Worm (Caenorhabditis elegans) whole organism, young adult: ENCODE results near the gene aldo-1.

Experiments
- B0019.2 ChIP-seq: fragments of 200-800 bp; sonication (Bioruptor generic); conservative IDR thresholded peaks from 2 replicates; pipeline ENCODE4 v1.3.6; 2022; ENCODE audit warnings: missing genetic modification reagents, missing genetic modification characterization, missing compliant biosample characterization
- B0035.1 ChIP-seq: sonication (generic microtip); optimal IDR thresholded peaks from 2 replicates; lab custom pipeline; 2016; ENCODE audit warnings: missing genetic modification characterization, mild to moderate bottlenecking, missing compliant biosample characterization, missing genotype, missing genetic modification reagents
- B0336.3 ChIP-seq: fragments of 200-800 bp; sonication (Bioruptor generic); IDR thresholded peaks from 2 replicates; pipeline ENCODE4 v1.3.6; 2022; ENCODE audit warnings: missing genetic modification characterization, missing compliant biosample characterization
- C17E4.6 ChIP-seq: fragments of 200-800 bp; sonication (Bioruptor generic); IDR thresholded peaks from 2 replicates; pipeline ENCODE4 v1.3.6; 2022; ENCODE audit warnings: missing genetic modification reagents, missing genetic modification characterization, missing compliant biosample characterization
- F49E8.2 ChIP-seq: sonication (generic microtip); optimal IDR thresholded peaks from 3 replicates; lab custom pipeline; 2017; ENCODE audit warnings: missing genetic modification characterization, mild to moderate bottlenecking, missing compliant biosample characterization, antibody characterized with exemption, moderate library complexity; ENCODE audit not compliant: insufficient read depth
- F55B11.4 ChIP-seq: sonication (generic microtip); optimal IDR thresholded peaks from 2 replicates; lab custom pipeline; 2016; ENCODE audit warnings: missing compliant biosample characterization, missing genetic modification characterization, borderline replicate concordance; ENCODE audit not compliant: insufficient read depth
- F57C9.4 ChIP-seq: sonication (generic microtip); optimal IDR thresholded peaks from 2 replicates; lab custom pipeline; 2017; ENCODE audit warnings: mild to moderate bottlenecking, missing genetic modification characterization, missing compliant biosample characterization
- T26A5.8 ChIP-seq: sonication (generic microtip); optimal IDR thresholded peaks from 2 replicates; lab custom pipeline; 2016; ENCODE audit warnings: missing genetic modification characterization, missing compliant biosample characterization
- akir-1 ChIP-seq: fragments of 200-800 bp; sonication (Bioruptor generic); optimal IDR thresholded peaks from 2 replicates; lab custom pipeline; 2018; ENCODE audit warnings: mild to moderate bottlenecking, missing genetic modification characterization, moderate library complexity, missing compliant biosample characterization
- atf-7 ChIP-seq: sonication (generic microtip); optimal IDR thresholded peaks from 2 replicates; lab custom pipeline; 2017; ENCODE audit warnings: mild to moderate bottlenecking, missing genetic modification characterization, missing compliant biosample characterization
- athp-1 ChIP-seq: sonication (generic microtip); optimal IDR thresholded peaks from 2 replicates; lab custom pipeline; 2017; ENCODE audit warnings: mild to moderate bottlenecking, missing genetic modification characterization, missing compliant biosample characterization
- bed-2 ChIP-seq: fragments of 200-800 bp; sonication (Bioruptor generic); IDR thresholded peaks from 2 replicates; pipeline ENCODE4 v1.3.6; 2022; ENCODE audit warnings: missing genetic modification reagents, missing genetic modification characterization, missing compliant biosample characterization
- cebp-1 ChIP-seq, 2 experiments: fragments of 200-800 bp in 1 of 2; sonication (Bioruptor generic) in 1 of 2; sonication (generic microtip) in 1 of 2; IDR thresholded peaks in 1 of 2; optimal IDR thresholded peaks in 1 of 2; 2 replicates each; pipeline versions ENCODE4 v1.3.6 to Lab custom; 2017 to 2022; ENCODE audit warnings: missing compliant biosample characterization in 2 of 2, missing genetic modification characterization in 2 of 2, mild to moderate bottlenecking in 1 of 2, missing genetic modification reagents in 1 of 2, moderate library complexity in 1 of 2
- cebp-2 ChIP-seq: fragments of 200-800 bp; sonication (Bioruptor generic); IDR thresholded peaks from 2 replicates; pipeline ENCODE4 v1.3.6; 2022; ENCODE audit warnings: missing genetic modification characterization, missing compliant biosample characterization
- ceh-100 ChIP-seq: fragments of 200-800 bp; sonication (Bioruptor generic); IDR thresholded peaks from 2 replicates; pipeline ENCODE4 v1.3.6; 2022; ENCODE audit warnings: missing genetic modification reagents, missing genetic modification characterization, missing compliant biosample characterization
- egl-44 ChIP-seq: fragments of 200-800 bp; sonication (Bioruptor generic); IDR thresholded peaks from 2 replicates; pipeline ENCODE4 v1.3.6; 2022; ENCODE audit warnings: missing genetic modification reagents, missing genetic modification characterization, missing compliant biosample characterization
- egrh-3 ChIP-seq: fragments of 200-800 bp; sonication (Bioruptor generic); IDR thresholded peaks from 2 replicates; pipeline ENCODE4 v1.3.6; 2022; ENCODE audit warnings: missing genetic modification reagents, missing genetic modification characterization, missing compliant biosample characterization
- hmg-20 ChIP-seq: fragments of 200-800 bp; sonication (Bioruptor generic); IDR thresholded peaks from 2 replicates; pipeline ENCODE4 v1.3.6; 2022; ENCODE audit warnings: missing genetic modification reagents, missing genetic modification characterization, missing compliant biosample characterization
- hrde-1 ChIP-seq: sonication (generic microtip); optimal IDR thresholded peaks from 2 replicates; lab custom pipeline; 2016; ENCODE audit warnings: missing genetic modification characterization, mild to moderate bottlenecking, missing compliant biosample characterization, moderate library complexity, missing genotype, missing genetic modification reagents, borderline replicate concordance
- hsf-1 ChIP-seq: fragments of 200-800 bp; sonication (Bioruptor generic); IDR thresholded peaks from 2 replicates; pipeline ENCODE4 v1.3.6; 2022; ENCODE audit warnings: missing genetic modification reagents, missing genetic modification characterization, missing compliant biosample characterization
- lag-1 ChIP-seq: fragments of 200-800 bp; sonication (Bioruptor generic); IDR thresholded peaks from 2 replicates; pipeline ENCODE4 v1.3.6; 2022; ENCODE audit warnings: missing genetic modification reagents, missing genetic modification characterization, missing compliant biosample characterization
- lin-35 ChIP-seq, 3 experiments: fragments of 150-350 bp in 2 of 3; sonication (generic microtip) in 1 of 3; optimal IDR thresholded peaks; 2 replicates each; lab custom pipeline; 2014 to 2018; ENCODE audit warnings: missing biosample characterization in 3 of 3, missing genetic modification characterization in 3 of 3, missing genetic modification reagents in 3 of 3
- lsy-27 ChIP-seq: sonication (generic microtip); optimal IDR thresholded peaks from 2 replicates; lab custom pipeline; 2017; ENCODE audit warnings: missing genetic modification characterization, mild to moderate bottlenecking, missing compliant biosample characterization, antibody characterized with exemption, missing genotype, borderline replicate concordance; ENCODE audit not compliant: insufficient read depth
- madf-3 ChIP-seq: fragments of 200-800 bp; sonication (Bioruptor generic); IDR thresholded peaks from 2 replicates; pipeline ENCODE4 v1.3.6; 2022; ENCODE audit warnings: missing genetic modification reagents, missing genetic modification characterization, missing compliant biosample characterization
- pbrm-1 ChIP-seq: fragments of 200-800 bp; sonication (Bioruptor generic); IDR thresholded peaks from 2 replicates; pipeline ENCODE4 v1.3.6; 2022; ENCODE audit warnings: missing genetic modification reagents, missing genetic modification characterization, missing compliant biosample characterization
- rpc-1 ChIP-seq, 2 experiments: fragments of 150-350 bp in 1 of 2; sonication (generic microtip) in 1 of 2; optimal IDR thresholded peaks; 2 replicates each; lab custom pipeline; 2014 to 2018; ENCODE audit warnings: missing biosample characterization in 1 of 2, missing genetic modification characterization in 1 of 2, missing genetic modification reagents in 1 of 2, missing genotype in 1 of 2
- sdz-38 ChIP-seq: sonication (generic microtip); optimal IDR thresholded peaks from 2 replicates; lab custom pipeline; 2016; ENCODE audit warnings: missing genotype, missing genetic modification characterization, missing compliant biosample characterization
- sea-2 ChIP-seq: fragments of 200-800 bp; sonication (Bioruptor generic); IDR thresholded peaks from 2 replicates; pipeline ENCODE4 v1.3.6; 2022; ENCODE audit warnings: missing genetic modification characterization, missing compliant biosample characterization
- snpc-1.1 ChIP-seq: sonication (generic microtip); optimal IDR thresholded peaks from 2 replicates; lab custom pipeline; 2017; ENCODE audit warnings: missing genetic modification characterization, mild to moderate bottlenecking, missing compliant biosample characterization, antibody characterized with exemption, moderate library complexity, missing genotype, missing genetic modification reagents; ENCODE audit not compliant: insufficient read depth
- snpc-1.3 ChIP-seq: sonication (generic microtip); optimal IDR thresholded peaks from 2 replicates; lab custom pipeline; 2017; ENCODE audit warnings: missing genetic modification characterization, mild to moderate bottlenecking, missing compliant biosample characterization, antibody characterized with exemption, moderate library complexity, missing genotype, missing genetic modification reagents; ENCODE audit not compliant: insufficient read depth
- snpc-3.4 ChIP-seq: sonication (generic microtip); optimal IDR thresholded peaks from 2 replicates; lab custom pipeline; 2017; ENCODE audit warnings: missing genetic modification characterization, mild to moderate bottlenecking, missing compliant biosample characterization, antibody characterized with exemption, moderate library complexity, missing genotype, missing genetic modification reagents
- snpc-4 ChIP-seq, 5 experiments: fragments of 150-350 bp in 1 of 5; sonication (generic microtip) in 4 of 5; optimal IDR thresholded peaks; 2 replicates each; lab custom pipeline; 2014 to 2018; ENCODE audit warnings: missing genetic modification characterization in 5 of 5, missing biosample characterization in 3 of 5, antibody characterized with exemption in 2 of 5, mild to moderate bottlenecking in 2 of 5, missing compliant biosample characterization in 2 of 5, missing genotype in 2 of 5, moderate library complexity in 2 of 5, missing genetic modification reagents in 1 of 5
- zfh-2 ChIP-seq: fragments of 200-800 bp; sonication (Bioruptor generic); conservative IDR thresholded peaks from 2 replicates; pipeline ENCODE4 v1.3.6; 2022; ENCODE audit warnings: missing genetic modification reagents, missing genetic modification characterization, missing compliant biosample characterization
- ztf-22 ChIP-seq: fragments of 200-800 bp; sonication (Bioruptor generic); optimal IDR thresholded peaks from 2 replicates; lab custom pipeline; 2018; ENCODE audit warnings: mild to moderate bottlenecking, missing genetic modification characterization, moderate library complexity, missing compliant biosample characterization

Gene aldo-1

ce11 chrIII:13606016-13606530 lies 41.3 kb upstream of the aldo-1 start, which contains the start of gene act-5 (continued):
- TF ChIP-seq hrde-1 (tag; lab: Kevin White, UChicago) (no peak), hsf-1 (no peak), bed-2 (GFP tag; lab: Robert Waterston, UW) (no peak), cebp-1 (GFP tag; IDR thresholded peaks at IDR 0.05; lab: Robert Waterston, UW) (no peak), cebp-1 (tag; optimal IDR thresholded peaks at IDR 0.05; lab: Kevin White, UChicago) (peak; percentile 5), C17E4.6 (GFP tag; lab: Robert Waterston, UW) (no peak), F49E8.2 (no peak), akir-1 (GFP tag; lab: Kevin White, UChicago) (no peak), B0019.2 (GFP tag; lab: Robert Waterston, UW) (no peak), T26A5.8 (tag; lab: Kevin White, UChicago) (no peak), lin-35 (GFP tag; optimal IDR thresholded peaks at IDR 0.05; lab: Kevin White, UChicago) (no peak), sea-2 (GFP tag; lab: Robert Waterston, UW) (no peak), hmg-20 (GFP tag; lab: Robert Waterston, UW) (no peak), snpc-3.4 (tag; lab: Kevin White, UChicago) (no peak), sdz-38 (no peak)
- TF ChIP-seq, all 124 proteins: peak for 11

ce11 chrIII:13604834-13605233 lies 40.1 kb upstream of the aldo-1 start:
- TF ChIP-seq snpc-1.3 (tag; lab: Kevin White, UChicago) (no peak), egl-44 (GFP tag; lab: Robert Waterston, UW) (no peak), ztf-22 (no peak), madf-3 (no peak), cebp-2 (GFP tag; lab: Robert Waterston, UW) (0 out of 2 replicates have a peak, but pooled peaks have one; percentile 36), egrh-3 (peak; percentile 64; the same call in 1 of the 2 replicates), zfh-2 (GFP tag; lab: Robert Waterston, UW) (peak; percentile 85), B0019.2 (GFP tag; lab: Robert Waterston, UW) (no peak), ceh-100 (no peak), lsy-27 (tag; lab: Kevin White, UChicago) (no peak), atf-7 (tag; lab: Kevin White, UChicago) (no peak)

ce11 chrIII:13600254-13600653 lies 35.5 kb upstream of the aldo-1 start:
- TF ChIP-seq B0035.1 (tag; lab: Kevin White, UChicago) (no peak), snpc-4 (GFP tag; optimal IDR thresholded peaks at IDR 0.05; lab: Kevin White, UChicago) (no peak), snpc-4 (tag; optimal IDR thresholded peaks at IDR 0.05; lab: Kevin White, UChicago) (peak in 2 of 4 experiments; percentile 36 to 84), B0336.3 (no peak), F55B11.4 (tag; lab: Kevin White, UChicago) (no peak), rpc-1 (optimal IDR thresholded peaks at IDR 0.05; lab: Kevin White, UChicago) (no peak), rpc-1 (tag; optimal IDR thresholded peaks at IDR 0.05; lab: Kevin White, UChicago) (no peak), F57C9.4 (tag; lab: Kevin White, UChicago) (no peak), snpc-1.1 (tag; lab: Kevin White, UChicago) (peak; percentile 24), lag-1 (GFP tag; lab: Robert Waterston, UW) (no peak), madf-3 (no peak), athp-1 (tag; lab: Kevin White, UChicago) (no peak), pbrm-1 (GFP tag; lab: Robert Waterston, UW) (0 out of 2 replicates have a peak, but pooled peaks have one; percentile 18)
